Worm (Caenorhabditis elegans) whole organism, young adult: ENCODE measurements around the gene msi-1.
"Not testable (repeated sequence)": the region's sequence is repeated elsewhere in the genome, so short reads cannot be mapped to it uniquely, and the experiment has no call there.

Source experiments
- F23B12.7 ChIP-seq: sonication (generic microtip); optimal IDR thresholded peaks from 2 replicates; lab custom pipeline; 2017; ENCODE audit warnings: missing genetic modification characterization, mild to moderate bottlenecking, missing compliant biosample characterization, antibody characterized with exemption, moderate library complexity; ENCODE audit not compliant: insufficient read depth
- F39B2.1 ChIP-seq: fragments of 200-800 bp; sonication (Bioruptor generic); IDR thresholded peaks from 2 replicates; pipeline ENCODE4 v1.3.6; 2022; ENCODE audit warnings: missing genetic modification reagents, missing genetic modification characterization, missing compliant biosample characterization
- Y95B8A.8 ChIP-seq: fragments of 200-800 bp; sonication (Bioruptor generic); IDR thresholded peaks from 2 replicates; pipeline ENCODE4 v1.3.6; 2022; ENCODE audit warnings: missing genetic modification reagents, missing genetic modification characterization, missing compliant biosample characterization
- cebp-1 ChIP-seq, 2 experiments: fragments of 200-800 bp in 1 of 2; sonication (Bioruptor generic) in 1 of 2; sonication (generic microtip) in 1 of 2; IDR thresholded peaks in 1 of 2; optimal IDR thresholded peaks in 1 of 2; 2 replicates each; pipeline versions ENCODE4 v1.3.6 to Lab custom; 2017 to 2022; ENCODE audit warnings: missing compliant biosample characterization in 2 of 2, missing genetic modification characterization in 2 of 2, mild to moderate bottlenecking in 1 of 2, missing genetic modification reagents in 1 of 2, moderate library complexity in 1 of 2
- ceh-79 ChIP-seq: sonication (generic microtip); optimal IDR thresholded peaks from 2 replicates; lab custom pipeline; 2017; ENCODE audit warnings: mild to moderate bottlenecking, missing genetic modification characterization, missing compliant biosample characterization
- egl-44 ChIP-seq: fragments of 200-800 bp; sonication (Bioruptor generic); IDR thresholded peaks from 2 replicates; pipeline ENCODE4 v1.3.6; 2022; ENCODE audit warnings: missing genetic modification reagents, missing genetic modification characterization, missing compliant biosample characterization
- lin-35 ChIP-seq, 3 experiments: fragments of 150-350 bp in 2 of 3; sonication (generic microtip) in 1 of 3; optimal IDR thresholded peaks; 2 replicates each; lab custom pipeline; 2014 to 2018; ENCODE audit warnings: missing biosample characterization in 3 of 3, missing genetic modification characterization in 3 of 3, missing genetic modification reagents in 3 of 3
- lir-1 ChIP-seq: fragments of 200-800 bp; sonication (Bioruptor generic); conservative IDR thresholded peaks from 2 replicates; pipeline ENCODE4 v1.3.6; 2022; ENCODE audit warnings: missing genetic modification reagents, missing genetic modification characterization, missing compliant biosample characterization
- mes-4 ChIP-seq: sonication (generic microtip); optimal IDR thresholded peaks from 2 replicates; lab custom pipeline; 2016; ENCODE audit warnings: missing genotype, missing genetic modification characterization, missing compliant biosample characterization
- pha-4 ChIP-seq: fragments of 150-350 bp; sonication (generic microtip); optimal IDR thresholded peaks from 2 replicates; lab custom pipeline; 2014; ENCODE audit warnings: missing biosample characterization, missing genetic modification reagents, missing genetic modification characterization
- rec-8 ChIP-seq, 2 experiments: sonication (generic microtip); optimal IDR thresholded peaks; 2 replicates each; lab custom pipeline; 2016; ENCODE audit warnings: mild to moderate bottlenecking in 2 of 2, missing genetic modification characterization in 2 of 2, missing genetic modification reagents in 2 of 2, missing genotype in 2 of 2, missing biosample characterization in 1 of 2, missing compliant biosample characterization in 1 of 2, moderate library complexity in 1 of 2
- snpc-4 ChIP-seq, 5 experiments: fragments of 150-350 bp in 1 of 5; sonication (generic microtip) in 4 of 5; optimal IDR thresholded peaks; 2 replicates each; lab custom pipeline; 2014 to 2018; ENCODE audit warnings: missing genetic modification characterization in 5 of 5, missing biosample characterization in 3 of 5, antibody characterized with exemption in 2 of 5, mild to moderate bottlenecking in 2 of 5, missing compliant biosample characterization in 2 of 5, missing genotype in 2 of 5, moderate library complexity in 2 of 5, missing genetic modification reagents in 1 of 5
- unc-62 ChIP-seq: fragments of 150-350 bp; optimal IDR thresholded peaks from 2 replicates; lab custom pipeline; 2014; ENCODE audit warnings: missing biosample characterization, missing genetic modification reagents, missing genetic modification characterization
- ztf-6 ChIP-seq: fragments of 200-800 bp; sonication (Bioruptor generic); IDR thresholded peaks from 2 replicates; pipeline ENCODE4 v1.3.6; 2022; ENCODE audit warnings: missing genetic modification reagents, missing genetic modification characterization, missing compliant biosample characterization

DNA sequence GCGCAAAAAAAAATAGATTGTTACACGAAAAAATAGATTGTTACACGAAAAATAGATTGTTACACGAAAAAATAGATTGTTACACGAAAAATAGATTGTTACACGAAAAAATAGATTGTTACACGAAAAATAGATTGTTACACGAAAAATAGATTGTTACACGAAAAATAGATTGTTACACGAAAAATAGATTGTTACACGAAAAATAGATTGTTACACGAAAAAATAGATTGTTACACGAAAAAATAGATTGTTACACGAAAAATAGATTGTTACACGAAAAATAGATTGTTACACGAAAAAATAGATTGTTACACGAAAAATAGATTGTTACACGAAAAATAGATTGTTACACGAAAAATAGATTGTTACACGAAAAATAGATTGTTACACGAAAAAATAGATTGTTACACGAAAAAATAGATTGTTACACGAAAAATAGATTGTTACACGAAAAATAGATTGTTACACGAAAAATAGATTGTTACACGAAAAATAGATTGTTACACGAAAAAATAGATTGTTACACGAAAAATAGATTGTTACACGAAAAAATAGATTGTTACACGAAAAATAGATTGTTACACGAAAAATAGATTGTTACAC lies 11.0 kb upstream of the msi-1 start:
- TF ChIP-seq snpc-4 (GFP tag; optimal IDR thresholded peaks at IDR 0.05; lab: Kevin White, UChicago); snpc-4 (tag; optimal IDR thresholded peaks at IDR 0.05; lab: Kevin White, UChicago); lir-1 (GFP tag; lab: Robert Waterston, UW); egl-44; cebp-1 (GFP tag; IDR thresholded peaks at IDR 0.05; lab: Robert Waterston, UW); cebp-1 (tag; optimal IDR thresholded peaks at IDR 0.05; lab: Kevin White, UChicago); unc-62 (GFP tag; lab: Kevin White, UChicago); ceh-79; ztf-6; F39B2.1 (GFP tag; lab: Robert Waterston, UW); rec-8 (tag; optimal IDR thresholded peaks at IDR 0.05; lab: Kevin White, UChicago); F23B12.7 (tag; lab: Kevin White, UChicago); mes-4; Y95B8A.8 (GFP tag; lab: Robert Waterston, UW); pha-4; lin-35 (GFP tag; optimal IDR thresholded peaks at IDR 0.05; lab: Kevin White, UChicago): not testable (repeated sequence)
